Worm (Caenorhabditis elegans): ENCODE results near the gene pals-17.

Gene pals-17

DNA sequence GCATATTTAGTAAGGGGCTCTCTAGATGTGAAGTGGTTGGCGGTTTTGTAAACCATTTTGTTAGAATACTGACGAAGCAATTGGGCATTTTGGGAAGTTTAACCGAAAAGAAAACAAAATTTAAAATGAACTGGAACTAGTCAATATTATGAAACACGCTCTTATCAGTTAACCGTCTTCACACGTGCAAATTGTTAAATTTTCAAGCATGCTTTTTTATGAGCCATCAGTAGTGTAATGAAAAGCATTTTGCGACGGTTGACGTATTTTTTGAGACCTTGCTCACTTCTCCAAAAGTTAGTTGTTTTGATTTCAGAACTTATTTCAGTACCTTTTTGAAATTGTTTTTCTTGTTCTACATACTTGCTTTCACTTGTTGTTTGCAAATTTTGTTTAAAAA is 42.3 kb downstream of the pals-17 start, which contains the start of gene fbxa-25:
fbxa-25 (minus strand) TSS at position 138 of the 400 bp plus-strand sequence.
- TF ChIP-seq elt-3 (tag; optimal IDR thresholded peaks at IDR 0.05), result no peak
- peak; percentile 52 for TF ChIP-seq fos-1 (tag; optimal IDR thresholded peaks at IDR 0.05)
- TF ChIP-seq mdl-1 (tag; optimal IDR thresholded peaks at IDR 0.05), result no peak

DNA sequence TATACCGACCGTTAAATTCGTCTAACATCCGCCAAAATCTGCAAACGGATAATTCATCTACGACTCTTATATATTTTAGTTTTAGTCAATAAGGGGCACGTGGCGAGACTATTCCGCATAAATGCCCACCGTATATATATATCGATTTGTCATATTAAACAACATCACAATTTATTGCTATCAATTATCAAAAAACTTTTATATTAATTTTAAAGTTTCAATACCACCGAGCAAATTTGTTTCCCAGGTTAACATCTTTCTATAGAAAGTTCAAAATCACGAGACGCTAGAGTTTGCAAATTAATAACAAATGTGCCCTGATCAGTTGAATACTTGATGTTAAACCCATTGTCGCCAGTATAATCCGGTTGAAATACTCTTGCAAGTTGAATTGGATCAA is 44.1 kb downstream of the pals-17 start, which contains the start of gene Y82E9BL.5:
Y82E9BL.5 (minus strand) TSS at position 101 of the 400 bp plus-strand sequence.
- TF ChIP-seq lin-11 (tag; optimal IDR thresholded peaks at IDR 0.05) (no peak), aly-2 (tag; optimal IDR thresholded peaks at IDR 0.05) (no peak), dmd-4 (tag; optimal IDR thresholded peaks at IDR 0.05) (no peak)

DNA sequence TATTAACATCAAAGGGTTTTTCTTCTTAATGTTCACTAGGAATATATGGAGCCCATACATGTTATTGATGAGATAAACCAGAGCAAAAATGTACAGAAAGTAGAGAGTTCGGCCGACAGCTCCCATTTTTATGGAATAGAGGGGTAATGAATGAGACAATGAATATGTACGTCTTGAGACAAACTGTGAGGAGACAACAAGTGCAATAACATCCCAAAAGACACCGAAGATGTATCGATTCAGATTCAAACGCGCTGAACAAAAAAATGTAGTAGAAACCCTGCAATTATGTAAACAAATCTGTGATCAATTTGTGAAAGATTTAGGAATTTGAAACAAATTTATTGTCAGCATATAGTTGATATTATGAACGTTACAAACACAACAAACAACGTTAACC is 44.6 kb downstream of the pals-17 start:
- TF ChIP-seq sma-9 (GFP tag; optimal IDR thresholded peaks at IDR 0.05) (no peak), sma-9 (tag; optimal IDR thresholded peaks at IDR 0.05) (no peak), ZK546.5 (tag; optimal IDR thresholded peaks at IDR 0.05) (no peak), ztf-1 (GFP tag; conservative IDR thresholded peaks at IDR 0.05) (no peak), fos-1 (tag; optimal IDR thresholded peaks at IDR 0.05) (no peak), unc-62 (GFP tag; optimal IDR thresholded peaks at IDR 0.05) (no peak), R02D3.7 (tag; optimal IDR thresholded peaks at IDR 0.05) (no peak), nhr-23 (tag; optimal IDR thresholded peaks at IDR 0.05) (no peak), lin-39 (tag; optimal IDR thresholded peaks at IDR 0.05) (no peak), F13H6.1 (tag; optimal IDR thresholded peaks at IDR 0.05) (no peak), lsy-2 (tag; optimal IDR thresholded peaks at IDR 0.05) (no peak), Y55F3AM.14 (GFP tag; optimal IDR thresholded peaks at IDR 0.05) (no peak), sma-3 (GFP tag; optimal IDR thresholded peaks at IDR 0.05) (no peak), mdl-1 (tag; optimal IDR thresholded peaks at IDR 0.05) (no peak), ztf-11 (tag; optimal IDR thresholded peaks at IDR 0.05) (no peak)

DNA sequence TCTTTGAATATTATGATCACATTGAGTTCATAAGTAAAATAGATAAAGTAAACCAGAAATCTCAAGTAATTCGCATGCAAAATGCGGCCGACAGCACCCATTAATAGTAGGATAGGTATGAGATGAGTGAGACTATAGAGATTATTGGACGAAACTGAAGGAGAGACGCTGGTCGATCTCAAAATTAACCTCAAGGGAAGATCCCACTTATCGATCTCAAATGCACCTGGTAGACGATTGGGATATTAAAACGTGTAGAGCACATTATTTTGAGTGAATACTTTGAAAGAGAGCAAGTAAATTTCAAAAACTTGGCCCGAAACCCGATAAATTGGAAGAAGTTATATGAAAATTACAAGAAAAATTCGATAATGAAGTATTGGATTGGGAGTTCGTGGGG is 46.0 kb downstream of the pals-17 start, which contains the start of gene Y82E9BL.6:
Y82E9BL.6 (minus strand) TSS at position 101 of the 400 bp plus-strand sequence.
- no peak for TF ChIP-seq sem-4 (tag; optimal IDR thresholded peaks at IDR 0.05)
- TF ChIP-seq nhr-25 (tag; optimal IDR thresholded peaks at IDR 0.05), result no peak
- TF ChIP-seq blmp-1 (tag; optimal IDR thresholded peaks at IDR 0.05; ENCODE audit: insufficient read depth), result no peak
- no peak for TF ChIP-seq alr-1 (tag; optimal IDR thresholded peaks at IDR 0.05)
- no peak for TF ChIP-seq nhr-12 (tag; optimal IDR thresholded peaks at IDR 0.05)
- TF ChIP-seq lin-39 (tag; optimal IDR thresholded peaks at IDR 0.05), result no peak
- TF ChIP-seq skn-1 (tag; optimal IDR thresholded peaks at IDR 0.05), result no peak
- no peak for TF ChIP-seq unc-55 (GFP tag; optimal IDR thresholded peaks at IDR 0.05)
- TF ChIP-seq mdl-1 (tag; optimal IDR thresholded peaks at IDR 0.05), result no peak
- TF ChIP-seq elt-3 (tag; optimal IDR thresholded peaks at IDR 0.05), result no peak
- no peak for TF ChIP-seq zag-1 (tag; optimal IDR thresholded peaks at IDR 0.05)
- TF ChIP-seq nhr-129 (tag; optimal IDR thresholded peaks at IDR 0.05), result no peak

DNA sequence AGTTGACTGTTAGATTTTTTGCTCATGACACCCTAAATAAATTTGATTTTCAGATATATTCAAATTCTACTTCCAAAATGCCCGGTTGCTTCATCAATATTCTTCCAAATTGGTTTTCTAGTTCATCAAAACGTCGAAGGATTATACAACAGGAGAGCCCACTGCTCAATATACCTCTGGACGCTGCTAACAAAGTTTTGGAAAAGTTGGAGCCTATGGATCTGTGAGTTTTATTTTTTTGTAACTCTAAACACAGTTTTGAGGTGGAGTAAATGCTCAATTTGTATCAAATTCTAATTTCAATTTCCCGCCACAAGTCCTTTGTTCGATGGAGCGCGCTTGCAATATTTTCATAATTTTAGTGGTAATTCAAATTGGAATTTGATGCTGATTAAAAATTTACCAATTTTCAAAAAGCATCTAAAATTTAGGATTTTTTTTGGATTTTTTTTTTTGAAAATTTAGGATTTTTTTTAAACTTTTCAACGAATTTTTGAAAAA is 48.7 kb downstream of the pals-17 start, which contains the start of gene fbxa-27:
fbxa-27 (plus strand) TSS at position 51 of the 501 bp plus-strand sequence.
- TF ChIP-seq lin-39 (tag; optimal IDR thresholded peaks at IDR 0.05), result no peak
- TF ChIP-seq nhr-21 (tag; optimal IDR thresholded peaks at IDR 0.05), result no peak
- TF ChIP-seq skn-1 (tag; optimal IDR thresholded peaks at IDR 0.05), result no peak
- no peak for TF ChIP-seq lin-11 (tag; optimal IDR thresholded peaks at IDR 0.05)
- no peak for TF ChIP-seq snpc-4 (tag; optimal IDR thresholded peaks at IDR 0.05)
- TF ChIP-seq ceh-82 (tag; optimal IDR thresholded peaks at IDR 0.05), result no peak
- no peak for TF ChIP-seq nhr-237 (tag; optimal IDR thresholded peaks at IDR 0.05)
- no peak for TF ChIP-seq aly-2 (tag; optimal IDR thresholded peaks at IDR 0.05)
- no peak for TF ChIP-seq blmp-1 (tag; optimal IDR thresholded peaks at IDR 0.05; ENCODE audit: insufficient read depth)
- TF ChIP-seq fos-1 (tag; optimal IDR thresholded peaks at IDR 0.05), result no peak
- TF ChIP-seq F13H6.1 (tag; optimal IDR thresholded peaks at IDR 0.05), result no peak
- no peak for TF ChIP-seq ztf-4 (tag; optimal IDR thresholded peaks at IDR 0.05)
- no peak for TF ChIP-seq peb-1 (tag; optimal IDR thresholded peaks at IDR 0.05)
- no peak for TF ChIP-seq nhr-77 (tag; optimal IDR thresholded peaks at IDR 0.05)
- TF ChIP-seq alr-1 (tag; optimal IDR thresholded peaks at IDR 0.05), result no peak
- TF ChIP-seq ceh-16 (tag; optimal IDR thresholded peaks at IDR 0.05), result no peak
- TF ChIP-seq zag-1 (tag; optimal IDR thresholded peaks at IDR 0.05), result no peak

Data from whole organism, L2 larva.